Worm (Caenorhabditis elegans): ENCODE measurements around the gene fbxc-33.

DNA sequence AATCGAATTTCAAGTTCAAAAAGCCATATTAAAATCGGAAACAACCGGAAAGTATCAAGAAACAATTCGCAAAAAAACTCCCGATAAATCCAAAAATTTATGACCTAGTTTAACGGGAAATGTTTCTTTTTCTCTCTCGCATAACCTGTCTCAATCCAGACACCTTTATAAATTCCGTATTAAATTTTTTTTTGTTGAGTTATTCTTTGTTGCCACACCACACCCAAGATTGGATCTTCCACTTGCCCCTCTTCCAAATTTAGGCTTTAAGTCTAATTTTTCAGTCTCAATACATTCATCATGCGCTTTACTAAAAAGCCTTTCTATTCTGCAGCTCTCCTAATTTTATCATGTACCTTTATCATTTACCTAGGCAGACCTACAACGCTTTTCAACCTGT lies 25.1 kb downstream of the fbxc-33 start, which contains the start of gene R07C3.3:
- TF ChIP-seq pha-4 (tag; optimal IDR thresholded peaks at IDR 0.05) = no peak
- TF ChIP-seq unc-39 (tag; optimal IDR thresholded peaks at IDR 0.05) = no peak
- TF ChIP-seq M03D4.4 (tag; optimal IDR thresholded peaks at IDR 0.05) = no peak
- TF ChIP-seq nhr-12 (tag; optimal IDR thresholded peaks at IDR 0.05) = no peak
- TF ChIP-seq ztf-11 (tag; optimal IDR thresholded peaks at IDR 0.05) = no peak
- no peak for TF ChIP-seq mab-5 (tag; optimal IDR thresholded peaks at IDR 0.05)
- TF ChIP-seq elt-1 (tag; optimal IDR thresholded peaks at IDR 0.05; ENCODE audit: borderline replicate concordance, insufficient read depth) = no peak
- no peak for TF ChIP-seq ces-1 (GFP tag; optimal IDR thresholded peaks at IDR 0.05)
- TF ChIP-seq mep-1 (tag; optimal IDR thresholded peaks at IDR 0.05) = no peak
